Worm (Caenorhabditis elegans) whole organism, L4 larva: ENCODE results near the gene C16D9.1.

Experiments used
- F26F4.8 ChIP-seq: fragments of 200-800 bp; sonication (Bioruptor generic); conservative IDR thresholded peaks from 2 replicates; pipeline ENCODE4 v1.3.6; 2022; ENCODE audit warnings: missing genetic modification characterization, missing compliant biosample characterization
- Y48G9A.11 ChIP-seq: fragments of 200-800 bp; sonication (Bioruptor generic); IDR thresholded peaks from 2 replicates; pipeline ENCODE4 v1.3.6; 2022; ENCODE audit warnings: missing genetic modification reagents, missing genetic modification characterization, missing compliant biosample characterization
- ZK546.5 ChIP-seq, 2 experiments: sonication (generic microtip); optimal IDR thresholded peaks; 2 replicates each; lab custom pipeline; 2017; ENCODE audit warnings: missing biosample characterization in 2 of 2, missing genetic modification characterization in 2 of 2
- arid-1 ChIP-seq: fragments of 200-800 bp; sonication (Bioruptor generic); conservative IDR thresholded peaks from 2 replicates; pipeline ENCODE4 v1.3.6; 2022; ENCODE audit warnings: missing genetic modification reagents, missing genetic modification characterization, missing compliant biosample characterization
- jun-1 ChIP-seq: fragments of 150-350 bp; optimal IDR thresholded peaks from 2 replicates; lab custom pipeline; 2014; ENCODE audit warnings: missing biosample characterization, missing genetic modification reagents, missing genetic modification characterization
- lin-15B ChIP-seq: fragments of 150-350 bp; sonication (generic microtip); optimal IDR thresholded peaks from 3 replicates; lab custom pipeline; 2014; ENCODE audit warnings: missing biosample characterization, missing genetic modification characterization
- mep-1 ChIP-seq: fragments of 150-350 bp; sonication (generic microtip); optimal IDR thresholded peaks from 3 replicates; lab custom pipeline; 2014; ENCODE audit warnings: missing biosample characterization, missing genetic modification characterization
- nhr-11 ChIP-seq: fragments of 150-350 bp; optimal IDR thresholded peaks from 2 replicates; lab custom pipeline; 2014; ENCODE audit warnings: missing biosample characterization, missing genetic modification characterization
- unc-39 ChIP-seq: sonication (generic microtip); optimal IDR thresholded peaks from 2 replicates; lab custom pipeline; 2017; ENCODE audit warnings: missing biosample characterization, missing genetic modification characterization
- unc-62 ChIP-seq, 3 experiments: fragments of 150-350 bp in 1 of 3; sonication (generic microtip); optimal IDR thresholded peaks in 2 of 3; peaks in 1 of 3; 1 replicate in 1 of 3; 2 replicates in 2 of 3; lab custom pipeline; 2014 to 2017; ENCODE audit warnings: missing biosample characterization in 3 of 3, missing genetic modification characterization in 3 of 3, missing genetic modification reagents in 3 of 3, missing genotype in 1 of 3

- TF ChIP-seq unc-62 (GFP tag; optimal IDR thresholded peaks at IDR 0.05 in 1 of 2; lab: Kevin White, UChicago), result peak in 1 of 2 experiments; percentile 41
- TF ChIP-seq unc-62 (tag; optimal IDR thresholded peaks at IDR 0.05; lab: Kevin White, UChicago), result no peak
- no peak for TF ChIP-seq lin-15B
- no peak for TF ChIP-seq jun-1
- TF ChIP-seq mep-1, result peak; percentile 69
- no peak for TF ChIP-seq Y48G9A.11
- TF ChIP-seq F26F4.8 (GFP tag; lab: Robert Waterston, UW), result no peak
- no peak for TF ChIP-seq nhr-11 (tag; lab: Kevin White, UChicago)
- TF ChIP-seq arid-1 (GFP tag; lab: Robert Waterston, UW), result no peak
- TF ChIP-seq unc-39 (tag; lab: Kevin White, UChicago), result no peak
- no peak for TF ChIP-seq ZK546.5 (tag; optimal IDR thresholded peaks at IDR 0.05; lab: Kevin White, UChicago)
Observed at ce11 chrV:8267275-8267674, 8.2 kb downstream of the C16D9.1 start.
